Fruit fly (Drosophila melanogaster) whole organism, prepupa: Measurements from ENCODE around the gene Pli.

Experiments used
- Blimp-1 ChIP-seq: fragments of 200-800 bp; sonication (Bioruptor generic); optimal IDR thresholded peaks from 3 replicates; lab custom pipeline; 2017; ENCODE audit warnings: missing biosample characterization, missing genetic modification characterization, mild to moderate bottlenecking, moderate library complexity, missing genetic modification reagents
- CG10631 ChIP-seq: fragments of 200-800 bp; sonication (Bioruptor generic); optimal IDR thresholded peaks from 2 replicates; lab custom pipeline; 2016; ENCODE audit warnings: missing biosample characterization, missing genetic modification characterization
- CG11294 ChIP-seq: fragments of 200-800 bp; sonication (Bioruptor generic); IDR thresholded peaks from 2 replicates; pipeline ENCODE4 v1.3.6; 2022; ENCODE audit warnings: missing biosample characterization, missing genetic modification characterization
- CG11762 ChIP-seq: fragments of 200-800 bp; sonication (Bioruptor generic); optimal IDR thresholded peaks from 3 replicates; lab custom pipeline; 2016; ENCODE audit warnings: missing biosample characterization, missing genetic modification characterization; ENCODE audit not compliant: insufficient read depth
- CG11902 ChIP-seq: fragments of 200-800 bp; sonication (Bioruptor generic); optimal IDR thresholded peaks from 3 replicates; lab custom pipeline; 2016; ENCODE audit warnings: missing biosample characterization, missing genetic modification characterization
- CG15336 ChIP-seq: fragments of 200-800 bp; sonication (Bioruptor generic); IDR thresholded peaks from 2 replicates; pipeline ENCODE4 v1.3.6; 2022; ENCODE audit warnings: missing biosample characterization, missing genetic modification characterization
- CG3032 ChIP-seq: fragments of 200-800 bp; optimal IDR thresholded peaks from 2 replicates; lab custom pipeline; 2019; ENCODE audit warnings: missing biosample characterization, mild to moderate bottlenecking, missing genetic modification characterization, moderate library complexity
- CG31627 ChIP-seq: fragments of 200-800 bp; sonication (Bioruptor generic); optimal IDR thresholded peaks from 3 replicates; lab custom pipeline; 2016; ENCODE audit warnings: missing biosample characterization, missing genetic modification characterization
- CG34406 ChIP-seq: fragments of 200-800 bp; sonication (Bioruptor generic); optimal IDR thresholded peaks from 3 replicates; lab custom pipeline; 2016; ENCODE audit warnings: missing biosample characterization, missing genetic modification characterization
- CG3919 ChIP-seq: fragments of 200-800 bp; sonication (Bioruptor generic); optimal IDR thresholded peaks from 3 replicates; lab custom pipeline; 2016; ENCODE audit warnings: missing biosample characterization, missing genetic modification characterization
- CG4318 ChIP-seq: fragments of 200-800 bp; sonication (Bioruptor generic); optimal IDR thresholded peaks from 3 replicates; lab custom pipeline; 2017; ENCODE audit warnings: missing biosample characterization, mild to moderate bottlenecking, missing genetic modification characterization
- CG6163 ChIP-seq: fragments of 200-800 bp; sonication (Bioruptor generic); IDR thresholded peaks from 3 replicates; pipeline ENCODE4 v1.3.6; 2022; ENCODE audit warnings: missing biosample characterization, missing genetic modification characterization
- CG6276 ChIP-seq: fragments of 200-800 bp; sonication (Bioruptor generic); optimal IDR thresholded peaks from 2 replicates; lab custom pipeline; 2017; ENCODE audit warnings: missing biosample characterization, mild to moderate bottlenecking, missing genetic modification characterization
- CG6808 ChIP-seq: fragments of 200-800 bp; sonication (Bioruptor generic); optimal IDR thresholded peaks from 3 replicates; lab custom pipeline; 2017; ENCODE audit warnings: missing biosample characterization, missing genetic modification characterization, mild to moderate bottlenecking, moderate library complexity, missing genetic modification reagents
- CG6854 ChIP-seq: fragments of 200-800 bp; sonication (Bioruptor generic); optimal IDR thresholded peaks from 2 replicates; lab custom pipeline; 2017; ENCODE audit warnings: missing biosample characterization, mild to moderate bottlenecking, missing genetic modification characterization
- CG7368 ChIP-seq: fragments of 200-800 bp; sonication (Bioruptor generic); optimal IDR thresholded peaks from 3 replicates; lab custom pipeline; 2016; ENCODE audit warnings: missing biosample characterization, missing genetic modification characterization
- CG8119 ChIP-seq: fragments of 200-800 bp; sonication (Bioruptor generic); IDR thresholded peaks from 3 replicates; pipeline ENCODE4 v1.3.6; 2022; ENCODE audit warnings: missing biosample characterization, missing genetic modification characterization
- CG8319 ChIP-seq: fragments of 200-800 bp; sonication (Bioruptor generic); optimal IDR thresholded peaks from 3 replicates; lab custom pipeline; 2016; ENCODE audit warnings: missing biosample characterization, missing genetic modification characterization
- CG8632 ChIP-seq: fragments of 200-800 bp; sonication (Bioruptor generic); optimal IDR thresholded peaks from 3 replicates; lab custom pipeline; 2016; ENCODE audit warnings: missing biosample characterization, missing genetic modification characterization
- CG9139 ChIP-seq: fragments of 200-800 bp; sonication (Bioruptor generic); optimal IDR thresholded peaks from 3 replicates; lab custom pipeline; 2017; ENCODE audit warnings: missing biosample characterization, mild to moderate bottlenecking, missing genetic modification characterization
- Eip75B ChIP-seq: fragments of 200-800 bp; sonication (Bioruptor generic); optimal IDR thresholded peaks from 3 replicates; lab custom pipeline; 2016; ENCODE audit warnings: missing biosample characterization, missing genetic modification characterization
- Eip78C ChIP-seq: fragments of 200-800 bp; sonication (Bioruptor generic); peaks from one replicate; lab custom pipeline; 2016; ENCODE audit warnings: missing biosample characterization, missing genetic modification characterization
- Eip93F ChIP-seq: fragments of 200-800 bp; sonication (Bioruptor generic); optimal IDR thresholded peaks from 2 replicates; lab custom pipeline; 2016; ENCODE audit warnings: missing biosample characterization, mild to moderate bottlenecking, missing genetic modification characterization
- Gug ChIP-seq: fragments of 200-800 bp; sonication (Bioruptor generic); IDR thresholded peaks from 2 replicates; pipeline ENCODE4 v1.3.6; 2022; ENCODE audit warnings: missing biosample characterization, missing genetic modification characterization
- Hr39 ChIP-seq: fragments of 200-800 bp; sonication (Bioruptor generic); optimal IDR thresholded peaks from 2 replicates; lab custom pipeline; 2016; ENCODE audit warnings: missing biosample characterization, missing genetic modification characterization
- Hr4 ChIP-seq: fragments of 200-800 bp; sonication (Bioruptor generic); optimal IDR thresholded peaks from 3 replicates; lab custom pipeline; 2016; ENCODE audit warnings: missing biosample characterization, missing genetic modification characterization
- Lpt ChIP-seq: fragments of 200-800 bp; sonication (Bioruptor generic); optimal IDR thresholded peaks from 3 replicates; lab custom pipeline; 2016; ENCODE audit warnings: missing biosample characterization, missing genetic modification characterization
- Met ChIP-seq: fragments of 200-800 bp; sonication (Bioruptor generic); optimal IDR thresholded peaks from 3 replicates; lab custom pipeline; 2016; ENCODE audit warnings: missing biosample characterization, missing genetic modification characterization
- OdsH ChIP-seq: fragments of 200-800 bp; sonication (Bioruptor generic); optimal IDR thresholded peaks from 3 replicates; lab custom pipeline; 2016; ENCODE audit warnings: missing biosample characterization, missing genetic modification characterization
- Smox ChIP-seq: fragments of 200-800 bp; sonication (Bioruptor generic); optimal IDR thresholded peaks from 3 replicates; lab custom pipeline; 2016; ENCODE audit warnings: missing biosample characterization, missing genetic modification characterization
- Sox102F ChIP-seq: fragments of 200-800 bp; sonication (Bioruptor generic); optimal IDR thresholded peaks from 2 replicates; lab custom pipeline; 2016; ENCODE audit warnings: missing biosample characterization, mild to moderate bottlenecking, missing genetic modification characterization
- Sox14 ChIP-seq: fragments of 200-800 bp; sonication (Bioruptor generic); optimal IDR thresholded peaks from 3 replicates; lab custom pipeline; 2016; ENCODE audit warnings: missing biosample characterization, missing genetic modification characterization
- acj6 ChIP-seq: fragments of 200-800 bp; sonication (Bioruptor generic); optimal IDR thresholded peaks from 3 replicates; lab custom pipeline; 2016; ENCODE audit warnings: missing biosample characterization, missing genetic modification characterization
- dac ChIP-seq: fragments of 200-800 bp; sonication (Bioruptor generic); optimal IDR thresholded peaks from 2 replicates; lab custom pipeline; 2017; ENCODE audit warnings: missing biosample characterization, mild to moderate bottlenecking, missing genetic modification characterization
- dsx ChIP-seq: fragments of 200-800 bp; optimal IDR thresholded peaks from 3 replicates; lab custom pipeline; 2019; ENCODE audit warnings: missing biosample characterization, mild to moderate bottlenecking, missing genetic modification characterization, moderate library complexity; ENCODE audit not compliant: poor library complexity, severe bottlenecking
- eg ChIP-seq: fragments of 200-800 bp; sonication (Bioruptor generic); IDR thresholded peaks from 3 replicates; pipeline ENCODE4 v1.3.6; 2022; ENCODE audit warnings: missing biosample characterization, missing genetic modification characterization
- esn ChIP-seq: fragments of 200-800 bp; sonication (Bioruptor generic); optimal IDR thresholded peaks from 2 replicates; lab custom pipeline; 2016; ENCODE audit warnings: missing biosample characterization, mild to moderate bottlenecking, missing genetic modification characterization, moderate library complexity
- fd85E ChIP-seq: fragments of 200-800 bp; sonication (Bioruptor generic); optimal IDR thresholded peaks from 3 replicates; lab custom pipeline; 2016; ENCODE audit warnings: missing biosample characterization, missing genetic modification characterization
- fkh ChIP-seq: fragments of 200-800 bp; sonication (Bioruptor generic); optimal IDR thresholded peaks from 3 replicates; lab custom pipeline; 2017; ENCODE audit warnings: missing biosample characterization, mild to moderate bottlenecking, missing genetic modification characterization, moderate library complexity
- lz ChIP-seq: fragments of 200-800 bp; sonication (Bioruptor generic); optimal IDR thresholded peaks from 3 replicates; lab custom pipeline; 2016; ENCODE audit warnings: missing biosample characterization, missing genetic modification characterization
- pdm3 ChIP-seq: fragments of 200-800 bp; sonication (Bioruptor generic); optimal IDR thresholded peaks from 3 replicates; lab custom pipeline; 2016; ENCODE audit warnings: missing biosample characterization, missing genetic modification characterization
- spab ChIP-seq: fragments of 200-800 bp; sonication (Bioruptor generic); optimal IDR thresholded peaks from 2 replicates; lab custom pipeline; 2017; ENCODE audit warnings: missing biosample characterization, mild to moderate bottlenecking, missing genetic modification characterization, missing genetic modification reagents
- ss ChIP-seq, 2 experiments: fragments of 200-800 bp; sonication (Bioruptor generic); optimal IDR thresholded peaks; 2 replicates in 1 of 2; 3 replicates in 1 of 2; lab custom pipeline; 2017 to 2018; ENCODE audit warnings: mild to moderate bottlenecking in 2 of 2, missing biosample characterization in 2 of 2, missing genetic modification characterization in 2 of 2, moderate library complexity in 1 of 2
- svp ChIP-seq: fragments of 200-800 bp; sonication (Bioruptor generic); peaks from one replicate; lab custom pipeline; 2016; ENCODE audit warnings: missing biosample characterization, missing genetic modification characterization
- topi ChIP-seq: fragments of 200-800 bp; sonication (Bioruptor generic); optimal IDR thresholded peaks from 3 replicates; lab custom pipeline; 2016; ENCODE audit warnings: missing biosample characterization, missing genetic modification characterization
- vri ChIP-seq: fragments of 200-800 bp; sonication (Bioruptor generic); optimal IDR thresholded peaks from 3 replicates; lab custom pipeline; 2016; ENCODE audit warnings: missing biosample characterization, mild to moderate bottlenecking, missing genetic modification characterization

Pli gene

DNA sequence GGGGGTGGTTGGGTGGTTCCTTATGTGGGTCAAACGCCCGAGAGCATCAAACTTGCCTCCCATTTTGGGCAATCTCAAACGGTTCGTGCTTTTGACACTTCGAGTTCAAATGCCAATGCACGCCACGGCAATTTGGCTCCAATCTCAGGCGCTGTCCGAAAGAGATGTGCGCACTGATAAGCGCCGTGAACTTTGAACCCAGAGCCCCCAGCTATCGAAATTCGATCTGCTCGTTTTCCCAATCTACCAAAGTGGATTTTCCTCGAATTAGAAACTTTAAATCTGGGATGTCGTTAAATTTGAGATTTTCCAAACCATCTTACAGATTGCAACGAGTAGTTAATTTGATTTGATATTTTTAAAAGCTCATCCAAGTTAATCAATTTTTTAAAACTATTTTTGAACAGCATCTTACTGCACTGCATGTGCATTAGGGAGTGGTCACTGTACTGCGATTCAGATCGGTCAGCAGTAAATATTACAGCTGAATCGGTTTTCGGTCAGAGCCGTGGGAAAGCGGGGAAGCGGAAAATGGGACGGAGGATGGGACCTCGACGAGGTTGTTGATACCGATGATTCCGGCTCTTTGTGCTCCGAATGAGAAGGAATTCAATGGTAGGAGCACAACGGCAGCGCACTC, 5.6 kb downstream of the Pli start:
- TF ChIP-seq esn (GFP tag; lab: Kevin White, UChicago) (peak; percentile 28), Eip75B (GFP tag; lab: Kevin White, UChicago) (peak; percentile 1), Sox14 (GFP tag; lab: Kevin White, UChicago) (peak; percentile 17), svp (GFP tag; lab: Kevin White, UChicago) (peak; percentile 94), CG8319 (no peak), Eip78C (GFP tag; lab: Kevin White, UChicago) (peak; percentile 74)
- TF ChIP-seq, all 60 proteins: peak for 5

DNA sequence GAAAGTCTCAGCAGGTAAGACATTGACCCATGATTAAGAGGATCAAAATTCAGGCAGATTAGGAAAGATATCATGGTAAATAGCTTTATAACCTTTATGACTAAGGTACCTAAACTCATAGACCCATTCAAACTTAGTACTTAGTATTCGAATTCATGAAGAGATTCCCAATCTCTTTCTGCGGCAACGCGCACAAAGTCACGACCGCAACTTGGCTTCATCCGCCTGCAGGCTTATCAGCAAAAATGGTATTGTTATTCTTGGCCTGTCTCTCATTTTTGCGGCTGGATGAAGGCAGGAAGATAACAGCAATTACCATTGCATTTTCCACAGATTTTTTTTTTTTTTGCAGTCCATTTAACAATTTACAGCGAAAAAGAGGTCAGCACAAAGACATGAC, 9.6 kb downstream of the Pli start:
- TF ChIP-seq Blimp-1 (GFP tag; lab: Kevin White, UChicago) (no peak), svp (GFP tag; lab: Kevin White, UChicago) (peak; percentile 91), Eip78C (GFP tag; lab: Kevin White, UChicago) (peak; percentile 39), fd85E (GFP tag; lab: Kevin White, UChicago) (no peak)
- TF ChIP-seq, all 60 proteins: peak for 2

DNA sequence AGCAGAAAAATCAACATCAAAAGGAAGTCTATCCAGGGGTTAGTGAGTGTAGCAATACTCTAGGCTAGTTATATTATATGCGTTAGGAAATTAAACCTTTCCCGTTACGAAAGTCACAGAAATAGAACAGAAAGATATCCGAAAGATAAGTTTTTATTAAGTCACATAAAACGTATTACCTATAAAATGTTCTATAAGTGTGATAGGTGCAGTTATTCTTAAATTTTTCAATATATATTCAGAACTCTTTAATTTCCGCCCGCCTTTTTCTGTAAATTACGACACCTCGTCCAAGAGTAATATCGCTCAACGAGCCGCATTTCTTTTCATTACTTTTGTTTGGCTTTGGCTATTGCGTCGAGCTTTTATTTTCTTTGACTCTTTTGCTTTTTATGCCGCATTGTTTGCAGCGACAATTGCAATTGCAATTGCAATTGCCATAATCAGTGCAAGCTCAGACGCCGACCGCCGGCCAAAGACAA, 11.5 kb downstream of the Pli start:
- peak; percentile 24 for TF ChIP-seq topi
- TF ChIP-seq fd85E (GFP tag; lab: Kevin White, UChicago) = no peak
- peak; percentile 52 for TF ChIP-seq CG3032 (tag; lab: Kevin White, UChicago)
- no peak for TF ChIP-seq CG34406 (GFP tag; lab: Kevin White, UChicago)
- TF ChIP-seq CG4318 = peak; percentile 71
- peak; percentile 65 for TF ChIP-seq OdsH (GFP tag; lab: Kevin White, UChicago)
- no peak for TF ChIP-seq Hr39 (GFP tag; lab: Kevin White, UChicago)
- TF ChIP-seq Sox102F (GFP tag; lab: Kevin White, UChicago) = no peak
- no peak for TF ChIP-seq eg (GFP tag; lab: Robert Waterston, UW)
- peak; percentile 51 for TF ChIP-seq Sox14 (GFP tag; lab: Kevin White, UChicago)
- TF ChIP-seq lz (GFP tag; lab: Kevin White, UChicago) = no peak
- peak; percentile 34 for TF ChIP-seq Eip75B (GFP tag; lab: Kevin White, UChicago)
- no peak for TF ChIP-seq CG11902 (GFP tag; lab: Kevin White, UChicago)
- no peak for TF ChIP-seq Blimp-1 (GFP tag; lab: Kevin White, UChicago)
- no peak for TF ChIP-seq svp (GFP tag; lab: Kevin White, UChicago)
- no peak for TF ChIP-seq CG31627
- TF ChIP-seq CG9139 (GFP tag; lab: Kevin White, UChicago) = no peak
- no peak for TF ChIP-seq CG11294
- peak; percentile 49 for TF ChIP-seq pdm3 (GFP tag; lab: Kevin White, UChicago)
- peak; percentile 44; the same call in 1 of the 2 replicates for TF ChIP-seq CG15336 (GFP tag; lab: Robert Waterston, UW)
- TF ChIP-seq ss (GFP tag; optimal IDR thresholded peaks at IDR 0.05; lab: Kevin White, UChicago) = peak in 1 of 2 experiments; percentile 11
- TF ChIP-seq CG6163 (GFP tag; lab: Robert Waterston, UW) = no peak
- peak; percentile 60 for TF ChIP-seq CG6808
- peak; percentile 40 for TF ChIP-seq vri
- TF ChIP-seq acj6 (GFP tag; lab: Kevin White, UChicago) = peak; percentile 30
- peak; percentile 25 for TF ChIP-seq Lpt
- no peak for TF ChIP-seq Eip93F (GFP tag; lab: Kevin White, UChicago)
- peak; percentile 64 for TF ChIP-seq CG10631 (GFP tag; lab: Kevin White, UChicago)
- no peak for TF ChIP-seq CG6854 (GFP tag; lab: Kevin White, UChicago)
- peak; percentile 20 for TF ChIP-seq CG6276 (GFP tag; lab: Kevin White, UChicago)
- TF ChIP-seq esn (GFP tag; lab: Kevin White, UChicago) = peak; percentile 8
- TF ChIP-seq Hr4 (GFP tag; lab: Kevin White, UChicago) = peak; percentile 70
- peak; percentile 43 for TF ChIP-seq CG8632 (GFP tag; lab: Kevin White, UChicago)
- peak; percentile 52 for TF ChIP-seq spab (GFP tag; lab: Kevin White, UChicago)
- no peak for TF ChIP-seq fkh (GFP tag; lab: Kevin White, UChicago)
- TF ChIP-seq Gug (GFP tag; lab: Robert Waterston, UW) = no peak
- peak; percentile 70 for TF ChIP-seq CG8119 (GFP tag; lab: Robert Waterston, UW)
- no peak for TF ChIP-seq dac (GFP tag; lab: Kevin White, UChicago)
- no peak for TF ChIP-seq Met (GFP tag; lab: Kevin White, UChicago)
- TF ChIP-seq dsx (GFP tag; lab: Kevin White, UChicago) = no peak
- peak; percentile 8 for TF ChIP-seq CG7368 (GFP tag; lab: Kevin White, UChicago)
- TF ChIP-seq CG3919 (GFP tag; lab: Kevin White, UChicago) = no peak
- peak; percentile 39 for TF ChIP-seq CG11762 (GFP tag; lab: Kevin White, UChicago)
- TF ChIP-seq Smox = no peak
